Worm (Caenorhabditis elegans) whole organism, young adult: Measurements from ENCODE around the gene praf-3.

Experiments
- ceh-91 ChIP-seq: fragments of 200-800 bp; sonication (Bioruptor generic); IDR thresholded peaks from 2 replicates; pipeline ENCODE4 v1.3.6; 2022; ENCODE audit warnings: missing genetic modification reagents, missing genetic modification characterization, missing compliant biosample characterization
- lin-40 ChIP-seq: sonication (generic microtip); optimal IDR thresholded peaks from 2 replicates; lab custom pipeline; 2016; ENCODE audit warnings: missing genetic modification characterization, mild to moderate bottlenecking, missing compliant biosample characterization, missing genotype, missing genetic modification reagents

DNA sequence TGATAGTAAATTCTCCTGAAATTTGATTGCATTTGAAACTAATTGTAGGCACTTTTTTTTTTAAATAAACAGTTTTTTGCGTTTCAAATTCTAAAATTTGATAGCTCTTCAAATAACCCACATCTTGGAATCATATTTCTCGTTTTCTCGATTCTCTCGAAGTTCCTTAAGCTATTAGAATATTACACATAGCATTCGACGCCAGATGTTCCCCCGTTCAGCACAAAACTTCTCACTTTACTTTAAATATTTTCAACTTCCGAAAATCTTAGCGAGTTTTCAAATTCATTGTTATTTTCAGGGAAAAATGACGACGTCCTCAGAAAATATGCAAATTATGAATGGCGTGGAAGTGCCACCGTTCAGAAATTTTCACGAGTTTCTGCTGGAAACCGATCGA is at the start of gene praf-3:
- TF ChIP-seq ceh-91 (GFP tag; lab: Robert Waterston, UW) (no peak), lin-40 (tag; lab: Kevin White, UChicago) (no peak)
